ENCODE assay signal across 1 fruit fly cellular context in the genomic region with DNA sequence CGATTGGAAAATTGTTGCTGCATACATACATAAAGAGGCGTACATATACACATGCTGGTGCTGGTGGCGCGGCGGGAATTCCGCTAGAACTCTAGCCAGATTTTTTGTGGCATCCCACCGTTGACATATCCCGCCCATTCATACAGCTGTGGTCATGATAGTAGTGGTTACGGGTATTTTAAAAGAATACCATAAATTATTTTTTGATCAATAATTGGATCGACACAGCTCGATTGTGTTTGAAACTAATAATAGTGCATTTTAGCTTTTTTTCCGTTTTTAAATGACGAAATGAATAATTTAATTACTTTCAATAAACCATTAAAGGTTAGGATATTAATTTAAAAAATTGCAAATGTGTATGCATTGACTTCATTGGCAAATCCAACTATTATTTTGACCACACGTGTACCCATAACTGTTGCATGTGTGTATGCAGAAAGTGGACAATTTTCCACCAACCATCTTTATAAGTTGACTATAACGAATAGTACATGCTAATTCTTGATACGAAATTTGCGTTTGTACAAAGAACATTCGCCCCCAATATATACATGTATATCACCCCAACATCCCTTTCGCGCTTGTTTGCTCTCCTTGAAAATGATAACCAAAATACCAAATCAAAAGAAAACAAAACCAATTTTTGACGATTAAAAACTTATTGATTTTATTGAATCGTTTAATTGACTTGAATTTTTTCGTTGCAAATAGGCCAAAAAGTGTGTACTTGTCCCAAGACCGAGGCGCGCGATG.
TF ChIP-seq lines count a peak whose summit lies in the region.

No protein-coding gene starts in this region.

TF ChIP-seq in whole organism, embryonic, 481 proteins besides CTCF, POLR2A, EP300 and RAD21 (continued from another document and continues in another):
- no peak for TF ChIP-seq kni (GFP tag; optimal IDR thresholded peaks at IDR 0.05; lab: Kevin White, UChicago)
- peak; percentile 55 for TF ChIP-seq danr (GFP tag; IDR thresholded peaks at IDR 0.05; lab: Robert Waterston, UW)
- peak; percentile 23 for TF ChIP-seq Jarid2 (GFP tag; optimal IDR thresholded peaks at IDR 0.05; lab: Kevin White, UChicago)
- peak; percentile 58 for TF ChIP-seq CG16863 (GFP tag; optimal IDR thresholded peaks at IDR 0.05; lab: Kevin White, UChicago)
- peak; percentile 70 for TF ChIP-seq pb (GFP tag; optimal IDR thresholded peaks at IDR 0.05; lab: Kevin White, UChicago)
- no peak for TF ChIP-seq CG1832 (GFP tag; optimal IDR thresholded peaks at IDR 0.05; lab: Kevin White, UChicago)
- TF ChIP-seq Dip2 (GFP tag; IDR thresholded peaks at IDR 0.05; lab: Robert Waterston, UW): no peak
- peak; percentile 85 for TF ChIP-seq CG17829 (tag; optimal IDR thresholded peaks at IDR 0.05; lab: Kevin White, UChicago)
- TF ChIP-seq Deaf1 (tag; optimal IDR thresholded peaks at IDR 0.05; lab: Kevin White, UChicago): peak; percentile 30
- TF ChIP-seq CG42726 (GFP tag; IDR thresholded peaks at IDR 0.05; lab: Robert Waterston, UW; ENCODE audit: partially characterized antibody): no peak
- TF ChIP-seq Xbp1 (GFP tag; optimal IDR thresholded peaks at IDR 0.05; lab: Kevin White, UChicago): peak; percentile 83
- TF ChIP-seq sim (GFP tag; IDR thresholded peaks at IDR 0.05; lab: Robert Waterston, UW): peak; percentile 58; the same call in 1 of the 2 replicates
- TF ChIP-seq CG1529 (GFP tag; optimal IDR thresholded peaks at IDR 0.05; lab: Kevin White, UChicago): peak; percentile 56
- TF ChIP-seq Dp (GFP tag; optimal IDR thresholded peaks at IDR 0.05; lab: Kevin White, UChicago): no peak
- peak; percentile 51; the same call in 1 of the 2 replicates for TF ChIP-seq CG4360 (GFP tag; IDR thresholded peaks at IDR 0.05; lab: Robert Waterston, UW)
- TF ChIP-seq Asciz (GFP tag; optimal IDR thresholded peaks at IDR 0.05; lab: Kevin White, UChicago): peak; percentile 76
- peak; percentile 66; the same call in 1 of the 2 replicates for TF ChIP-seq CG32772 (GFP tag; IDR thresholded peaks at IDR 0.05; lab: Robert Waterston, UW)
- no peak for TF ChIP-seq zen2 (GFP tag; IDR thresholded peaks at IDR 0.05; lab: Robert Waterston, UW; ENCODE audit: partially characterized antibody)
- peak; percentile 49 for TF ChIP-seq nerfin-1 (tag; optimal IDR thresholded peaks at IDR 0.05; lab: Kevin White, UChicago)
- TF ChIP-seq Atf6 (GFP tag; IDR thresholded peaks at IDR 0.05; lab: Robert Waterston, UW): peak; percentile 80
- peak; percentile 70 to 71 for TF ChIP-seq chif (GFP tag; optimal IDR thresholded peaks at IDR 0.05; lab: Kevin White, UChicago)
- peak; percentile 69 for TF ChIP-seq gro (GFP tag; optimal IDR thresholded peaks at IDR 0.05; lab: Kevin White, UChicago)
- no peak for TF ChIP-seq CG16813 (GFP tag; IDR thresholded peaks at IDR 0.05; lab: Robert Waterston, UW; ENCODE audit: partially characterized antibody)
- TF ChIP-seq D19B (GFP tag; optimal IDR thresholded peaks at IDR 0.05; lab: Kevin White, UChicago): peak; percentile 50
- peak; percentile 83 for TF ChIP-seq CG11504 (tag; optimal IDR thresholded peaks at IDR 0.05; lab: Kevin White, UChicago)
- TF ChIP-seq CG7786 (GFP tag; optimal IDR thresholded peaks at IDR 0.05; lab: Kevin White, UChicago): peak; percentile 75
- no peak for TF ChIP-seq Dfd (GFP tag; optimal IDR thresholded peaks at IDR 0.05; lab: Kevin White, UChicago)
- peak; percentile 58 for TF ChIP-seq CG9609 (GFP tag; optimal IDR thresholded peaks at IDR 0.05; lab: Kevin White, UChicago)
- TF ChIP-seq bbx (GFP tag; IDR thresholded peaks at IDR 0.05; lab: Robert Waterston, UW; ENCODE audit: partially characterized antibody): no peak
- peak; percentile 70 for TF ChIP-seq CG11398 (GFP tag; optimal IDR thresholded peaks at IDR 0.05; lab: Kevin White, UChicago)
- TF ChIP-seq E2f2 (GFP tag; IDR thresholded peaks at IDR 0.05; lab: Robert Waterston, UW): peak; percentile 58
- TF ChIP-seq CG10979 (tag; optimal IDR thresholded peaks at IDR 0.05; lab: Kevin White, UChicago): peak; percentile 82
- peak; percentile 43 for TF ChIP-seq CG7987 (GFP tag; optimal IDR thresholded peaks at IDR 0.05; lab: Kevin White, UChicago)
- TF ChIP-seq CG15514 (GFP tag; optimal IDR thresholded peaks at IDR 0.05; lab: Kevin White, UChicago): peak; percentile 72
- peak; percentile 84 for TF ChIP-seq Fer3 (tag; optimal IDR thresholded peaks at IDR 0.05; lab: Kevin White, UChicago)
- peak; percentile 45 for TF ChIP-seq CG12236 (GFP tag; optimal IDR thresholded peaks at IDR 0.05; lab: Kevin White, UChicago)
- TF ChIP-seq Nf-YB (GFP tag; optimal IDR thresholded peaks at IDR 0.05; lab: Kevin White, UChicago): peak; percentile 51
- TF ChIP-seq CG11093 (GFP tag; IDR thresholded peaks at IDR 0.05; lab: Robert Waterston, UW): peak; percentile 49; the same call in 1 of the 3 replicates
- peak in 1 of 2 experiments; percentile 25 for TF ChIP-seq insv (GFP tag; optimal IDR thresholded peaks at IDR 0.05; lab: Kevin White, UChicago)
- TF ChIP-seq ash1 (GFP tag; optimal IDR thresholded peaks at IDR 0.05; lab: Kevin White, UChicago): peak; percentile 52
- peak; percentile 65 for TF ChIP-seq Antp (GFP tag; optimal IDR thresholded peaks at IDR 0.05; lab: Kevin White, UChicago)
- TF ChIP-seq Ada2b (GFP tag; IDR thresholded peaks at IDR 0.05; lab: Robert Waterston, UW): peak; percentile 82
- TF ChIP-seq CG3995 (GFP tag; optimal IDR thresholded peaks at IDR 0.05; lab: Kevin White, UChicago): no peak
- TF ChIP-seq cad (GFP tag; optimal IDR thresholded peaks at IDR 0.05; lab: Kevin White, UChicago): no peak
- peak; percentile 77 for TF ChIP-seq NFAT (GFP tag; IDR thresholded peaks at IDR 0.05; lab: Robert Waterston, UW)
- peak; percentile 58; the same call in 1 of the 2 replicates for TF ChIP-seq wdn (GFP tag; IDR thresholded peaks at IDR 0.05; lab: Robert Waterston, UW)
- peak; percentile 83; the same call in 2 of the 3 replicates for TF ChIP-seq otp (GFP tag; IDR thresholded peaks at IDR 0.05; lab: Robert Waterston, UW)
- TF ChIP-seq Sox100B (GFP tag; optimal IDR thresholded peaks at IDR 0.05; lab: Kevin White, UChicago): no peak
- TF ChIP-seq CG8359 (GFP tag; optimal IDR thresholded peaks at IDR 0.05; lab: Kevin White, UChicago; ENCODE audit: borderline replicate concordance): peak; percentile 30
- 0 out of 3 replicates have a peak, but pooled peaks have one; percentile 44 for TF ChIP-seq Optix (GFP tag; IDR thresholded peaks at IDR 0.05; lab: Robert Waterston, UW)
- TF ChIP-seq crp (GFP tag; optimal IDR thresholded peaks at IDR 0.05; lab: Kevin White, UChicago): no peak
- peak; percentile 72 for TF ChIP-seq CG2116 (GFP tag; optimal IDR thresholded peaks at IDR 0.05; lab: Kevin White, UChicago)
- peak; percentile 59 for TF ChIP-seq sob (GFP tag; IDR thresholded peaks at IDR 0.05; lab: Robert Waterston, UW)
- TF ChIP-seq psq (GFP tag; optimal IDR thresholded peaks at IDR 0.05; lab: Kevin White, UChicago): no peak
- TF ChIP-seq Abd-B (GFP tag; optimal IDR thresholded peaks at IDR 0.05; lab: Kevin White, UChicago): peak; percentile 51
- peak; percentile 75 for TF ChIP-seq slbo (GFP tag; IDR thresholded peaks at IDR 0.05; lab: Robert Waterston, UW)
- TF ChIP-seq CG12219 (GFP tag; optimal IDR thresholded peaks at IDR 0.05; lab: Kevin White, UChicago): peak; percentile 86
- TF ChIP-seq CG2129 (GFP tag; IDR thresholded peaks at IDR 0.05; lab: Robert Waterston, UW; ENCODE audit: partially characterized antibody): no peak
- peak; percentile 83 for TF ChIP-seq az2 (GFP tag; optimal IDR thresholded peaks at IDR 0.05; lab: Kevin White, UChicago)
- no peak for TF ChIP-seq CG43689 (GFP tag; IDR thresholded peaks at IDR 0.05; lab: Robert Waterston, UW)
- no peak; the same call in 2 of the 3 replicates for TF ChIP-seq CG6175 (GFP tag; IDR thresholded peaks at IDR 0.05; lab: Robert Waterston, UW)
- TF ChIP-seq sima (GFP tag; optimal IDR thresholded peaks at IDR 0.05; lab: Kevin White, UChicago): no peak
- peak; percentile 82; the same call in 2 of the 3 replicates for TF ChIP-seq so (GFP tag; IDR thresholded peaks at IDR 0.05; lab: Robert Waterston, UW)
- TF ChIP-seq CG4820 (GFP tag; optimal IDR thresholded peaks at IDR 0.05; lab: Kevin White, UChicago): peak; percentile 71
- peak; percentile 81 for TF ChIP-seq Ptx1 (GFP tag; IDR thresholded peaks at IDR 0.05; lab: Robert Waterston, UW)
- TF ChIP-seq ham (GFP tag; IDR thresholded peaks at IDR 0.05; lab: Robert Waterston, UW): no peak
- TF ChIP-seq CG9727 (GFP tag; optimal IDR thresholded peaks at IDR 0.05; lab: Kevin White, UChicago): peak; percentile 84
- peak; percentile 97 for TF ChIP-seq Sry-β (GFP tag; optimal IDR thresholded peaks at IDR 0.05; lab: Kevin White, UChicago)
- peak; percentile 80 for TF ChIP-seq CG10366 (GFP tag; IDR thresholded peaks at IDR 0.05; lab: Robert Waterston, UW)
- peak; percentile 60 for TF ChIP-seq ewg (GFP tag; optimal IDR thresholded peaks at IDR 0.05; lab: Kevin White, UChicago)
- no peak for TF ChIP-seq CG8478 (optimal IDR thresholded peaks at IDR 0.05; lab: Kevin White, UChicago)
- TF ChIP-seq gt (GFP tag; IDR thresholded peaks at IDR 0.05; lab: Robert Waterston, UW): no peak
- TF ChIP-seq nom (GFP tag; optimal IDR thresholded peaks at IDR 0.05; lab: Kevin White, UChicago): peak; percentile 5
- TF ChIP-seq Poxn (GFP tag; IDR thresholded peaks at IDR 0.05; lab: Robert Waterston, UW): no peak
- TF ChIP-seq ase (GFP tag; IDR thresholded peaks at IDR 0.05; lab: Robert Waterston, UW): peak; percentile 81; the same call in 2 of the 3 replicates
- no peak for TF ChIP-seq grn (GFP tag; optimal IDR thresholded peaks at IDR 0.05; lab: Kevin White, UChicago)
- TF ChIP-seq sens-2 (GFP tag; IDR thresholded peaks at IDR 0.05; lab: Robert Waterston, UW): peak; percentile 58
- no peak for TF ChIP-seq tll (GFP tag; optimal IDR thresholded peaks at IDR 0.05; lab: Kevin White, UChicago)
- TF ChIP-seq E2f1 (GFP tag; IDR thresholded peaks at IDR 0.05; lab: Robert Waterston, UW): peak; percentile 86
- peak; percentile 51 for TF ChIP-seq dimm (GFP tag; IDR thresholded peaks at IDR 0.05; lab: Robert Waterston, UW)
- TF ChIP-seq CG8924 (tag; optimal IDR thresholded peaks at IDR 0.05; lab: Kevin White, UChicago): peak; percentile 74
- TF ChIP-seq CG17359 (tag; optimal IDR thresholded peaks at IDR 0.05; lab: Kevin White, UChicago): peak; percentile 86
- TF ChIP-seq CG7928 (GFP tag; optimal IDR thresholded peaks at IDR 0.05; lab: Kevin White, UChicago): peak; percentile 51
- peak; percentile 2 for TF ChIP-seq fu2 (GFP tag; optimal IDR thresholded peaks at IDR 0.05; lab: Kevin White, UChicago)
- TF ChIP-seq Hmx (GFP tag; optimal IDR thresholded peaks at IDR 0.05; lab: Kevin White, UChicago): peak; percentile 37
- TF ChIP-seq CG10959 (GFP tag; IDR thresholded peaks at IDR 0.05; lab: Robert Waterston, UW): peak; percentile 65
- TF ChIP-seq CG10267 (tag; optimal IDR thresholded peaks at IDR 0.05; lab: Kevin White, UChicago): peak; percentile 76
- TF ChIP-seq Side (GFP tag; optimal IDR thresholded peaks at IDR 0.05; lab: Kevin White, UChicago): peak; percentile 49
- 0 out of 3 replicates have a peak, but pooled peaks have one; percentile 38 for TF ChIP-seq C15 (GFP tag; IDR thresholded peaks at IDR 0.05; lab: Robert Waterston, UW)
- TF ChIP-seq repo (GFP tag; optimal IDR thresholded peaks at IDR 0.05; lab: Kevin White, UChicago): peak; percentile 68
- peak; percentile 55 for TF ChIP-seq odd (GFP tag; optimal IDR thresholded peaks at IDR 0.05; lab: Kevin White, UChicago)
- TF ChIP-seq Dad (GFP tag; optimal IDR thresholded peaks at IDR 0.05; lab: Kevin White, UChicago): peak; percentile 69
- TF ChIP-seq CG8388 (GFP tag; optimal IDR thresholded peaks at IDR 0.05; lab: Kevin White, UChicago): peak; percentile 81
- no peak; the same call in 2 of the 3 replicates for TF ChIP-seq CG34224 (GFP tag; IDR thresholded peaks at IDR 0.05; lab: Robert Waterston, UW; ENCODE audit: partially characterized antibody)
- TF ChIP-seq sens (GFP tag; lab: Kevin White, UChicago): peak; percentile 95
- TF ChIP-seq CG10274 (GFP tag; optimal IDR thresholded peaks at IDR 0.05; lab: Kevin White, UChicago): peak; percentile 25
- peak; percentile 66 for TF ChIP-seq CG4854 (GFP tag; optimal IDR thresholded peaks at IDR 0.05; lab: Kevin White, UChicago)
- peak; percentile 75 for TF ChIP-seq Max (GFP tag; optimal IDR thresholded peaks at IDR 0.05; lab: Kevin White, UChicago)
- peak; percentile 4 for TF ChIP-seq CG11723 (GFP tag; optimal IDR thresholded peaks at IDR 0.05; lab: Kevin White, UChicago)
- peak; percentile 82 for TF ChIP-seq Fer1 (GFP tag; optimal IDR thresholded peaks at IDR 0.05; lab: Kevin White, UChicago)
- no peak for TF ChIP-seq CG14860 (GFP tag; IDR thresholded peaks at IDR 0.05; lab: Robert Waterston, UW; ENCODE audit: partially characterized antibody)
- no peak for TF ChIP-seq CG14667 (GFP tag; IDR thresholded peaks at IDR 0.05; lab: Robert Waterston, UW)
- peak; percentile 75 to 78 for TF ChIP-seq Pdp1 (GFP tag; optimal IDR thresholded peaks at IDR 0.05; lab: Kevin White, UChicago)
- peak; percentile 81 for TF ChIP-seq ranshi (GFP tag; IDR thresholded peaks at IDR 0.05; lab: Robert Waterston, UW)
- peak; percentile 36 for TF ChIP-seq CG17186 (GFP tag; optimal IDR thresholded peaks at IDR 0.05; lab: Kevin White, UChicago)
- TF ChIP-seq ATbp (GFP tag; optimal IDR thresholded peaks at IDR 0.05; lab: Kevin White, UChicago): peak; percentile 81
- TF ChIP-seq ttk (GFP tag; IDR thresholded peaks at IDR 0.05; lab: Robert Waterston, UW): peak; percentile 55
- TF ChIP-seq CG11247 (GFP tag; IDR thresholded peaks at IDR 0.05; lab: Robert Waterston, UW): peak; percentile 78
- TF ChIP-seq scrt (GFP tag; optimal IDR thresholded peaks at IDR 0.05; lab: Kevin White, UChicago): peak; percentile 66
- TF ChIP-seq D (optimal IDR thresholded peaks at IDR 0.05; lab: Kevin White, UChicago): no peak
- peak; percentile 56 for TF ChIP-seq D (GFP tag; optimal IDR thresholded peaks at IDR 0.05; lab: Kevin White, UChicago)
- peak; percentile 53 for TF ChIP-seq HmgD (GFP tag; optimal IDR thresholded peaks at IDR 0.05; lab: Kevin White, UChicago)
- peak; percentile 65 for TF ChIP-seq CG10462 (GFP tag; optimal IDR thresholded peaks at IDR 0.05; lab: Kevin White, UChicago)
- peak; percentile 88 for TF ChIP-seq CG12769 (tag; optimal IDR thresholded peaks at IDR 0.05; lab: Kevin White, UChicago)
- peak; percentile 50 for TF ChIP-seq kay (GFP tag; optimal IDR thresholded peaks at IDR 0.05; lab: Kevin White, UChicago)
- peak; percentile 84 for TF ChIP-seq caup (GFP tag; optimal IDR thresholded peaks at IDR 0.05; lab: Kevin White, UChicago; ENCODE audit: severe bottlenecking)
- TF ChIP-seq nmo (GFP tag; optimal IDR thresholded peaks at IDR 0.05; lab: Kevin White, UChicago): peak; percentile 80
- peak; percentile 81 for TF ChIP-seq onecut (GFP tag; IDR thresholded peaks at IDR 0.05; lab: Robert Waterston, UW)
- TF ChIP-seq CG3163 (GFP tag; optimal IDR thresholded peaks at IDR 0.05; lab: Kevin White, UChicago): peak; percentile 35
- no peak for TF ChIP-seq BEAF-32 (GFP tag; optimal IDR thresholded peaks at IDR 0.05; lab: Kevin White, UChicago)
